Worm (Caenorhabditis elegans): ENCODE data around the gene F49E12.10.
"Not testable (repeated sequence)": the region's sequence is repeated elsewhere in the genome, so short reads cannot be mapped to it uniquely, and the experiment has no call there.

DNA sequence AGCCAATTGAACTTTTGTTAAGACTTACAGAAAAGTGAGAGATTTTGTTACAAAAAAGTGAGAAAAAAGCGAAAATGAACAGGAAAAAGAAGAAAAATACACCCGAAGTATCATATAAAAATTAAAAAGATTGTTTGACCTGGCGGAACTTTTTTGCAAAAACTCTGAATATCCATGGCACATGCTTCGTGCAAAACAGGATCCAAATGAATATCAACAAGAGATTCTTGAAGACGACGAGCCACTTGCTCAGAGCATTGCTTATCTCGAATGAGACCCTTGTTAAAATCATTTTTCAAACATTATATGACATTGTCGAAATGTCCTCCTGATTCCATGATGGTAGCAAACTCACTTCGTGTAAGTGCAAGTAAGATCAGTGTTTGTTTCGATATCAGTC is 28.9 kb downstream of the F49E12.10 start, which contains the start of gene F14E5.8:
- not testable (repeated sequence) for TF ChIP-seq ztf-23 (GFP tag; IDR thresholded peaks at IDR 0.05); klf-2 (GFP tag; conservative IDR thresholded peaks at IDR 0.05); tab-1 (GFP tag; IDR thresholded peaks at IDR 0.05); ref-1 (GFP tag; conservative IDR thresholded peaks at IDR 0.05); med-1 (GFP tag; optimal IDR thresholded peaks at IDR 0.05; ENCODE audit: insufficient read depth); flt-1 (GFP tag; IDR thresholded peaks at IDR 0.05)
